Fruit fly (Drosophila melanogaster) whole organism, wandering third instar larva: ENCODE data around the gene CG7560.

ENCODE experiments used
- GATAd ChIP-seq: sonication (Bioruptor generic); optimal IDR thresholded peaks from 2 replicates; lab custom pipeline; 2016; ENCODE audit warnings: missing biosample characterization, missing genetic modification characterization
- brk ChIP-seq: fragments of 200-800 bp; sonication (Bioruptor generic); optimal IDR thresholded peaks from 2 replicates; lab custom pipeline; 2016; ENCODE audit warnings: missing biosample characterization, mild to moderate bottlenecking, missing genetic modification characterization
- lola ChIP-seq: fragments of >200 bp; optimal IDR thresholded peaks from 2 replicates; lab custom pipeline; 2017; ENCODE audit warnings: missing biosample characterization, missing genetic modification characterization

DNA sequence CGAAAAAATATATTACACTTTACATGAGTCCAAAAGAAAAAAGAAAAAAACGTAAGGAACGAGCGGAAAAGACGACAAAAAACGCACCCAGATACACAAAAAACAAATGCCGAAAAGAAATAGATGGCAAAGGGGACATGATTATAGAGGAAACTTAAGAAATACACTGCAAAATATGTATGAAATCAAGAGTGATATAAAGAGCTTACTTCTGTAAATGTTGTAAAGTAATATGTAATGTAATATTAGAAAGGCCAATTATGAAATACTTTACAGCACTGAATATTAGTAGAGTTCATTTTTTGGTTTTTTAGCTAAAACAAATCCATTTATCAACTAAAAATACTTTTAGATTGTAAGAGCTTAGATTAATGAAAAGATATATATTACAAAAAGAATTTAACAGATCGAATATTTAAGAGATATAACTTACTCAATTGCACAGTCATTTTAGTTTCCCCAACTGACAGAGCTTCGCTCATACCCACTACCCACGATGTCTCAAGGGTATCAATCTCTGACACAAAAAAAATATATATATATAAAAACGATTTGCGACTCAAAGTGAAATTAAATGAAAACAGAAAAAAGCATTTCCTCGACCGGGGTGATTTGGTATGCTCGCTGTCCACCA lies 40.0 kb upstream of the CG7560 start:
- no peak for TF ChIP-seq lola
- no peak for TF ChIP-seq GATAd
- no peak for TF ChIP-seq brk (GFP tag; lab: Kevin White, UChicago)
